Worm (Caenorhabditis elegans) whole organism, L1 larva: ENCODE results near the gene K04A8.19.

Source experiments
- C04F5.9 ChIP-seq: sonication (generic microtip); optimal IDR thresholded peaks from 2 replicates; lab custom pipeline; 2016; ENCODE audit warnings: missing genetic modification characterization, missing compliant biosample characterization
- C16A3.4 ChIP-seq: fragments of 150-350 bp; optimal IDR thresholded peaks from 2 replicates; lab custom pipeline; 2014; ENCODE audit warnings: missing biosample characterization, missing genetic modification characterization
- C34B4.2 ChIP-seq: sonication (generic microtip); optimal IDR thresholded peaks from 2 replicates; lab custom pipeline; 2017; ENCODE audit warnings: mild to moderate bottlenecking, missing genetic modification characterization, missing compliant biosample characterization
- F16B12.6 ChIP-seq: fragments of 150-350 bp; optimal IDR thresholded peaks from 2 replicates; lab custom pipeline; 2014; ENCODE audit warnings: missing biosample characterization, missing genetic modification characterization
- aha-1 ChIP-seq: fragments of 150-350 bp; optimal IDR thresholded peaks from 2 replicates; lab custom pipeline; 2014; ENCODE audit warnings: missing biosample characterization, missing genetic modification characterization
- alr-1 ChIP-seq: fragments of 200-800 bp; sonication (Bioruptor generic); optimal IDR thresholded peaks from 2 replicates; lab custom pipeline; 2018; ENCODE audit warnings: borderline replicate concordance, mild to moderate bottlenecking, missing genetic modification characterization, missing compliant biosample characterization
- aly-2 ChIP-seq: fragments of 150-350 bp; optimal IDR thresholded peaks from 2 replicates; lab custom pipeline; 2014; ENCODE audit warnings: missing biosample characterization, missing genetic modification characterization
- ama-1 ChIP-seq: fragments of 150-350 bp; optimal IDR thresholded peaks from 2 replicates; lab custom pipeline; 2014
- blmp-1 ChIP-seq: fragments of 150-350 bp; optimal IDR thresholded peaks from 2 replicates; lab custom pipeline; 2014; ENCODE audit warnings: missing biosample characterization, missing genetic modification characterization
- ceh-63 ChIP-seq: fragments of 200-800 bp; sonication (Bioruptor generic); optimal IDR thresholded peaks from 2 replicates; lab custom pipeline; 2018; ENCODE audit warnings: mild to moderate bottlenecking, missing genetic modification characterization, missing compliant biosample characterization
- ceh-82 ChIP-seq, 3 experiments: fragments of 150-350 bp in 1 of 3; sonication (generic microtip) in 2 of 3; optimal IDR thresholded peaks; 2 replicates each; lab custom pipeline; 2014 to 2017; ENCODE audit warnings: missing biosample characterization in 3 of 3, missing genetic modification characterization in 3 of 3
- ceh-88 ChIP-seq: fragments of 200-800 bp; sonication (Bioruptor generic); IDR thresholded peaks from 2 replicates; pipeline ENCODE4 v1.3.6; 2022; ENCODE audit warnings: missing genetic modification characterization, missing compliant biosample characterization
- ceh-90 ChIP-seq: sonication (generic microtip); optimal IDR thresholded peaks from 2 replicates; lab custom pipeline; 2016; ENCODE audit warnings: missing genetic modification characterization, missing compliant biosample characterization
- dpl-1 ChIP-seq, 3 experiments: fragments of 150-350 bp in 2 of 3; sonication (generic microtip) in 1 of 3; optimal IDR thresholded peaks; 2 replicates each; lab custom pipeline; 2014 to 2017; ENCODE audit warnings: missing biosample characterization in 3 of 3, missing genetic modification characterization in 3 of 3, missing genetic modification reagents in 3 of 3
- efl-1 ChIP-seq, 4 experiments: fragments of 150-350 bp; optimal IDR thresholded peaks in 3 of 4; peaks in 1 of 4; 1 replicate in 1 of 4; 2 replicates in 3 of 4; lab custom pipeline; 2014; ENCODE audit warnings: missing biosample characterization in 2 of 4, missing genetic modification characterization in 2 of 4, missing genetic modification reagents in 2 of 4
- efl-3 ChIP-seq: fragments of 200-800 bp; sonication (Bioruptor generic); optimal IDR thresholded peaks from 2 replicates; lab custom pipeline; 2018; ENCODE audit warnings: mild to moderate bottlenecking, missing genetic modification characterization, missing compliant biosample characterization
- egl-13 ChIP-seq: sonication (generic microtip); optimal IDR thresholded peaks from 2 replicates; lab custom pipeline; 2016; ENCODE audit warnings: missing genotype, missing genetic modification reagents, missing genetic modification characterization, missing compliant biosample characterization
- egl-27 ChIP-seq, 2 experiments: fragments of 150-350 bp in 1 of 2; sonication (generic microtip); optimal IDR thresholded peaks; 3 replicates each; lab custom pipeline; 2017 to 2018; ENCODE audit warnings: missing biosample characterization in 2 of 2, missing genetic modification characterization in 2 of 2, missing genetic modification reagents in 2 of 2
- elt-2 ChIP-seq: sonication (generic microtip); optimal IDR thresholded peaks from 2 replicates; lab custom pipeline; 2016; ENCODE audit warnings: missing genetic modification characterization, mild to moderate bottlenecking, inconsistent platforms, missing compliant biosample characterization, missing genetic modification reagents
- elt-3 ChIP-seq, 6 experiments: fragments of 150-350 bp in 1 of 6; sonication (generic microtip); optimal IDR thresholded peaks; 2 replicates each; lab custom pipeline; 2017 to 2018; ENCODE audit warnings: missing biosample characterization in 6 of 6, missing genetic modification characterization in 6 of 6, inconsistent platforms in 1 of 6
- hlh-4 ChIP-seq: sonication (generic microtip); optimal IDR thresholded peaks from 2 replicates; lab custom pipeline; 2016; ENCODE audit warnings: mild to moderate bottlenecking, missing genetic modification characterization, missing compliant biosample characterization
- isw-1 ChIP-seq: fragments of 200-800 bp; sonication (Bioruptor generic); IDR thresholded peaks from 2 replicates; pipeline ENCODE4 v1.3.6; 2022; ENCODE audit warnings: missing genetic modification characterization, missing compliant biosample characterization
- lin-14 ChIP-seq: fragments of 200-800 bp; sonication (Bioruptor generic); optimal IDR thresholded peaks from 2 replicates; lab custom pipeline; 2018; ENCODE audit warnings: mild to moderate bottlenecking, missing genetic modification characterization, moderate library complexity, missing compliant biosample characterization
- lin-15B ChIP-seq: fragments of 150-350 bp; sonication (generic microtip); optimal IDR thresholded peaks from 3 replicates; lab custom pipeline; 2014; ENCODE audit warnings: missing biosample characterization, missing genetic modification characterization
- lin-35 ChIP-seq, 2 experiments: fragments of 150-350 bp; optimal IDR thresholded peaks; 2 replicates each; lab custom pipeline; 2014; ENCODE audit warnings: missing biosample characterization in 2 of 2, missing genetic modification characterization in 2 of 2, missing genetic modification reagents in 2 of 2
- lin-39 ChIP-seq: fragments of 150-350 bp; optimal IDR thresholded peaks from 2 replicates; lab custom pipeline; 2014; ENCODE audit warnings: missing biosample characterization, missing genetic modification reagents, missing genetic modification characterization
- lsy-2 ChIP-seq, 2 experiments: fragments of 150-350 bp; optimal IDR thresholded peaks; 2 replicates each; lab custom pipeline; 2014; ENCODE audit warnings: missing biosample characterization in 2 of 2, missing genetic modification characterization in 2 of 2
- mef-2 ChIP-seq: fragments of 150-350 bp; optimal IDR thresholded peaks from 2 replicates; lab custom pipeline; 2014; ENCODE audit warnings: missing biosample characterization, missing genetic modification characterization
- mep-1 ChIP-seq: fragments of 150-350 bp; optimal IDR thresholded peaks from 2 replicates; lab custom pipeline; 2014; ENCODE audit warnings: missing biosample characterization, missing genetic modification characterization
- nhr-20 ChIP-seq: sonication (generic microtip); optimal IDR thresholded peaks from 2 replicates; lab custom pipeline; 2016; ENCODE audit warnings: mild to moderate bottlenecking, missing genetic modification characterization, missing compliant biosample characterization
- nhr-237 ChIP-seq: fragments of 150-350 bp; optimal IDR thresholded peaks from 2 replicates; lab custom pipeline; 2014; ENCODE audit warnings: missing biosample characterization, missing genetic modification characterization
- nhr-28 ChIP-seq: fragments of 150-350 bp; optimal IDR thresholded peaks from 2 replicates; lab custom pipeline; 2014; ENCODE audit warnings: missing biosample characterization, missing genetic modification characterization
- nhr-47 ChIP-seq: sonication (generic microtip); optimal IDR thresholded peaks from 2 replicates; lab custom pipeline; 2016; ENCODE audit warnings: mild to moderate bottlenecking, missing genetic modification characterization, moderate library complexity, missing compliant biosample characterization
- nhr-71 ChIP-seq: sonication (generic microtip); optimal IDR thresholded peaks from 2 replicates; lab custom pipeline; 2016; ENCODE audit warnings: mild to moderate bottlenecking, missing genetic modification characterization, moderate library complexity, missing compliant biosample characterization
- nhr-76 ChIP-seq: sonication (generic microtip); optimal IDR thresholded peaks from 2 replicates; lab custom pipeline; 2017; ENCODE audit warnings: missing biosample characterization, missing genetic modification characterization
- nhr-77 ChIP-seq: fragments of 150-350 bp; optimal IDR thresholded peaks from 2 replicates; lab custom pipeline; 2014; ENCODE audit warnings: missing biosample characterization, missing genetic modification characterization
- nhr-85 ChIP-seq: sonication (generic microtip); peaks from one replicate; lab custom pipeline; 2016; ENCODE audit warnings: missing genetic modification characterization, inconsistent platforms, missing compliant biosample characterization
- pax-3 ChIP-seq: fragments of 200-800 bp; sonication (Bioruptor generic); optimal IDR thresholded peaks from 2 replicates; lab custom pipeline; 2018; ENCODE audit warnings: mild to moderate bottlenecking, missing genetic modification characterization, moderate library complexity, missing compliant biosample characterization
- pqm-1 ChIP-seq: sonication (generic microtip); optimal IDR thresholded peaks from 3 replicates; lab custom pipeline; 2017; ENCODE audit warnings: missing biosample characterization, missing genetic modification characterization
- rnt-1 ChIP-seq: sonication (generic microtip); optimal IDR thresholded peaks from 2 replicates; lab custom pipeline; 2016; ENCODE audit warnings: mild to moderate bottlenecking, missing genetic modification characterization, moderate library complexity, missing compliant biosample characterization
- snu-23 ChIP-seq: sonication (generic microtip); optimal IDR thresholded peaks from 2 replicates; lab custom pipeline; 2016; ENCODE audit warnings: missing genetic modification characterization, missing compliant biosample characterization
- sox-4 ChIP-seq: sonication (generic microtip); optimal IDR thresholded peaks from 2 replicates; lab custom pipeline; 2016; ENCODE audit warnings: missing genetic modification characterization, missing compliant biosample characterization
- sptf-1 ChIP-seq: fragments of 150-350 bp; optimal IDR thresholded peaks from 2 replicates; lab custom pipeline; 2014; ENCODE audit warnings: missing biosample characterization, missing genetic modification characterization
- sup-37 ChIP-seq: fragments of 200-800 bp; sonication (Bioruptor generic); optimal IDR thresholded peaks from 2 replicates; lab custom pipeline; 2018; ENCODE audit warnings: mild to moderate bottlenecking, missing genetic modification characterization, missing compliant biosample characterization
- tlp-1 ChIP-seq: fragments of 150-350 bp; optimal IDR thresholded peaks from 2 replicates; lab custom pipeline; 2014; ENCODE audit warnings: missing biosample characterization, missing genetic modification characterization
- unc-30 ChIP-seq: sonication (generic microtip); optimal IDR thresholded peaks from 2 replicates; lab custom pipeline; 2017; ENCODE audit warnings: missing biosample characterization, missing genetic modification characterization
- vab-15 ChIP-seq: sonication (generic microtip); optimal IDR thresholded peaks from 2 replicates; lab custom pipeline; 2017; ENCODE audit warnings: missing genotype, mild to moderate bottlenecking, missing genetic modification characterization, missing compliant biosample characterization
- zip-4 ChIP-seq: fragments of 200-800 bp; sonication (Bioruptor generic); optimal IDR thresholded peaks from 2 replicates; lab custom pipeline; 2018; ENCODE audit warnings: mild to moderate bottlenecking, missing genetic modification characterization, moderate library complexity, missing compliant biosample characterization
- ztf-4 ChIP-seq: fragments of 150-350 bp; optimal IDR thresholded peaks from 2 replicates; lab custom pipeline; 2014; ENCODE audit warnings: missing biosample characterization, missing genetic modification characterization

The K04A8.19 gene

ce11 chrV:6541875-6542274, 12.3 kb downstream of the K04A8.19 start (continued):
- no peak for TF ChIP-seq ceh-88 (GFP tag; lab: Robert Waterston, UW)
- TF ChIP-seq egl-27 (tag; optimal IDR thresholded peaks at IDR 0.05; lab: Kevin White, UChicago) = no peak
- TF ChIP-seq rnt-1 (tag; lab: Kevin White, UChicago) = no peak
- TF ChIP-seq nhr-237 (tag; lab: Kevin White, UChicago) = no peak
- no peak for TF ChIP-seq efl-3 (GFP tag; lab: Kevin White, UChicago)
- peak in 1 of 3 experiments; percentile 12 for TF ChIP-seq dpl-1 (GFP tag; optimal IDR thresholded peaks at IDR 0.05; lab: Kevin White, UChicago)
- TF ChIP-seq tlp-1 (tag; lab: Kevin White, UChicago) = no peak
- TF ChIP-seq alr-1 (tag; lab: Kevin White, UChicago) = no peak
- no peak for TF ChIP-seq lin-15B (tag; lab: Kevin White, UChicago)
- peak; percentile 11 for TF ChIP-seq mep-1 (tag; lab: Kevin White, UChicago)
- TF ChIP-seq zip-4 (GFP tag; lab: Kevin White, UChicago) = no peak
- no peak for TF ChIP-seq ceh-90 (tag; lab: Kevin White, UChicago)
- peak; percentile 2 for TF ChIP-seq C16A3.4 (tag; lab: Kevin White, UChicago)
- peak in 1 of 6 experiments; percentile 48 for TF ChIP-seq elt-3 (tag; optimal IDR thresholded peaks at IDR 0.05; lab: Kevin White, UChicago)
- peak; percentile 47 for TF ChIP-seq snu-23 (GFP tag; lab: Kevin White, UChicago)
- TF ChIP-seq C04F5.9 (tag; lab: Kevin White, UChicago) = no peak
- TF ChIP-seq efl-1 (optimal IDR thresholded peaks at IDR 0.05; lab: Kevin White, UChicago) = no peak
- TF ChIP-seq efl-1 (GFP tag; optimal IDR thresholded peaks at IDR 0.05 in 1 of 2; lab: Kevin White, UChicago) = peak in 1 of 2 experiments; percentile 77

- no peak for TF ChIP-seq efl-1 (optimal IDR thresholded peaks at IDR 0.05; lab: Kevin White, UChicago)
- peak in 1 of 2 experiments; percentile 74 for TF ChIP-seq efl-1 (GFP tag; optimal IDR thresholded peaks at IDR 0.05 in 1 of 2; lab: Kevin White, UChicago)
- no peak for TF ChIP-seq sox-4 (tag; lab: Kevin White, UChicago)
- no peak for TF ChIP-seq egl-27 (tag; optimal IDR thresholded peaks at IDR 0.05; lab: Kevin White, UChicago)
- no peak for TF ChIP-seq vab-15 (tag; lab: Kevin White, UChicago)
- TF ChIP-seq lsy-2 (tag; optimal IDR thresholded peaks at IDR 0.05; lab: Kevin White, UChicago) = peak in 1 of 2 experiments; percentile 48
- no peak for TF ChIP-seq nhr-77
- no peak for TF ChIP-seq ceh-63
- TF ChIP-seq lin-39 = no peak
- no peak for TF ChIP-seq F16B12.6
- TF ChIP-seq ztf-4 (tag; lab: Kevin White, UChicago) = no peak
- TF ChIP-seq nhr-20 = no peak
- TF ChIP-seq lin-35 (GFP tag; optimal IDR thresholded peaks at IDR 0.05; lab: Kevin White, UChicago) = no peak
- TF ChIP-seq dpl-1 (GFP tag; optimal IDR thresholded peaks at IDR 0.05; lab: Kevin White, UChicago) = no peak
- TF ChIP-seq nhr-85 (tag; lab: Kevin White, UChicago) = no peak
- TF ChIP-seq C16A3.4 (tag; lab: Kevin White, UChicago) = no peak
- TF ChIP-seq zip-4 (GFP tag; lab: Kevin White, UChicago) = no peak
- no peak for TF ChIP-seq C34B4.2 (tag; lab: Kevin White, UChicago)
- TF ChIP-seq blmp-1 = peak; percentile 4
- TF ChIP-seq nhr-28 (tag; lab: Kevin White, UChicago) = no peak
- no peak for TF ChIP-seq sptf-1 (tag; lab: Kevin White, UChicago)
- no peak for TF ChIP-seq ceh-90 (tag; lab: Kevin White, UChicago)
- TF ChIP-seq lin-15B (tag; lab: Kevin White, UChicago) = no peak
- no peak for TF ChIP-seq egl-13 (tag; lab: Kevin White, UChicago)
- no peak for TF ChIP-seq unc-30 (tag; lab: Kevin White, UChicago)
- TF ChIP-seq aly-2 (tag; lab: Kevin White, UChicago) = no peak
- no peak for TF ChIP-seq ama-1 (lab: Kevin White, UChicago)
- TF ChIP-seq ceh-82 (tag; optimal IDR thresholded peaks at IDR 0.05; lab: Kevin White, UChicago) = peak in 1 of 3 experiments; percentile 19
- no peak for TF ChIP-seq elt-2 (tag; lab: Kevin White, UChicago)
- no peak for TF ChIP-seq C04F5.9 (tag; lab: Kevin White, UChicago)
- peak; percentile 22 for TF ChIP-seq nhr-71 (tag; lab: Kevin White, UChicago)
- no peak for TF ChIP-seq hlh-4 (tag; lab: Kevin White, UChicago)
- peak; percentile 30 for TF ChIP-seq rnt-1 (tag; lab: Kevin White, UChicago)
- TF ChIP-seq tlp-1 (tag; lab: Kevin White, UChicago) = no peak
- no peak for TF ChIP-seq aha-1 (tag; lab: Kevin White, UChicago)
- peak; percentile 71 for TF ChIP-seq lin-14
- TF ChIP-seq snu-23 (GFP tag; lab: Kevin White, UChicago) = peak; percentile 11
- no peak for TF ChIP-seq nhr-47 (tag; lab: Kevin White, UChicago)
- TF ChIP-seq isw-1 (GFP tag; lab: Robert Waterston, UW) = no peak
- no peak for TF ChIP-seq pqm-1 (tag; lab: Kevin White, UChicago)
- TF ChIP-seq mef-2 (tag; lab: Kevin White, UChicago) = no peak
- TF ChIP-seq pax-3 (tag; lab: Kevin White, UChicago) = no peak
- no peak for TF ChIP-seq sup-37 (GFP tag; lab: Kevin White, UChicago)
- no peak for TF ChIP-seq nhr-76 (tag; lab: Kevin White, UChicago)
Observed at ce11 chrV:6538323-6538722, 15.9 kb downstream of the K04A8.19 start.
